Worm (Caenorhabditis elegans): ENCODE data around the gene R04A9.9.
A peak's percentile ranks its signal among the peaks of the same experiment; 100 is the strongest.

R04A9.9 gene

ce11 chrX:380505-380904 is 9.9 kb downstream of the R04A9.9 start, which contains the start of gene R04A9.3:
Gene R04A9.3, minus strand, starts transcription at chrX:380605.
- TF ChIP-seq C16A3.4 (tag; optimal IDR thresholded peaks at IDR 0.05): no peak
- TF ChIP-seq nhr-84 (tag; optimal IDR thresholded peaks at IDR 0.05): no peak
- no peak for TF ChIP-seq ceh-63 (GFP tag; optimal IDR thresholded peaks at IDR 0.05)
- TF ChIP-seq hlh-4 (tag; optimal IDR thresholded peaks at IDR 0.05): no peak
- no peak for TF ChIP-seq lin-39 (tag; optimal IDR thresholded peaks at IDR 0.05)
- no peak for TF ChIP-seq elt-3 (tag; optimal IDR thresholded peaks at IDR 0.05)

ce11 chrX:371761-372285 is 18.5 kb downstream of the R04A9.9 start, which contains the start of gene nrde-3:
Gene nrde-3, plus strand, starts transcription at chrX:372235.
- TF ChIP-seq unc-30 (tag; optimal IDR thresholded peaks at IDR 0.05) (no peak), rnt-1 (tag; optimal IDR thresholded peaks at IDR 0.05) (no peak), pqm-1 (tag; optimal IDR thresholded peaks at IDR 0.05) (no peak), nhr-90 (tag; optimal IDR thresholded peaks at IDR 0.05; ENCODE audit: poor library complexity) (no peak), pag-3 (tag; optimal IDR thresholded peaks at IDR 0.05; ENCODE audit: borderline replicate concordance, insufficient read depth) (no peak), skn-1 (tag; optimal IDR thresholded peaks at IDR 0.05) (no peak), ztf-4 (tag; optimal IDR thresholded peaks at IDR 0.05) (no peak), swsn-7 (tag; optimal IDR thresholded peaks at IDR 0.05) (no peak), nhr-237 (tag; optimal IDR thresholded peaks at IDR 0.05) (no peak), jun-1 (tag; optimal IDR thresholded peaks at IDR 0.05) (no peak), Y116A8C.19 (tag; optimal IDR thresholded peaks at IDR 0.05; ENCODE audit: borderline replicate concordance) (no peak), nhr-19 (GFP tag; conservative IDR thresholded peaks at IDR 0.05) (no peak), hlh-17 (GFP tag; optimal IDR thresholded peaks at IDR 0.05; ENCODE audit: borderline replicate concordance) (no peak), egl-13 (tag; optimal IDR thresholded peaks at IDR 0.05) (no peak), nhr-76 (tag; optimal IDR thresholded peaks at IDR 0.05) (no peak), unc-130 (tag; optimal IDR thresholded peaks at IDR 0.05) (no peak), pax-3 (tag; optimal IDR thresholded peaks at IDR 0.05) (no peak), sox-4 (tag; optimal IDR thresholded peaks at IDR 0.05) (no peak), tbx-2 (tag; optimal IDR thresholded peaks at IDR 0.05) (no peak), C04F5.9 (tag; optimal IDR thresholded peaks at IDR 0.05) (no peak)

ce11 chrX:369923-370322 is 20.4 kb downstream of the R04A9.9 start:
- TF ChIP-seq hlh-17 (GFP tag; optimal IDR thresholded peaks at IDR 0.05; ENCODE audit: borderline replicate concordance): no peak
- peak in 1 of 2 experiments; percentile 18 for TF ChIP-seq efl-1 (optimal IDR thresholded peaks at IDR 0.05)
- TF ChIP-seq efl-1 (GFP tag; optimal IDR thresholded peaks at IDR 0.05 in 1 of 2): peak in 1 of 2 experiments; percentile 42
- TF ChIP-seq skn-1 (tag; optimal IDR thresholded peaks at IDR 0.05): peak; percentile 25
- TF ChIP-seq fos-1 (tag; optimal IDR thresholded peaks at IDR 0.05): no peak
- no peak for TF ChIP-seq nhr-28 (tag; optimal IDR thresholded peaks at IDR 0.05)
- peak; percentile 10 for TF ChIP-seq mep-1 (tag; optimal IDR thresholded peaks at IDR 0.05)
- TF ChIP-seq irx-1 (tag; optimal IDR thresholded peaks at IDR 0.05): no peak
- no peak for TF ChIP-seq unc-30 (tag; optimal IDR thresholded peaks at IDR 0.05)

ce11 chrX:360479-360878 is 29.9 kb downstream of the R04A9.9 start, which contains the start of gene C04E7.5:
Gene C04E7.5, plus strand, starts transcription at chrX:360779.
- TF ChIP-seq xbp-1 (tag; optimal IDR thresholded peaks at IDR 0.05) (no peak), hlh-17 (GFP tag; optimal IDR thresholded peaks at IDR 0.05; ENCODE audit: borderline replicate concordance) (no peak), nhr-11 (tag; optimal IDR thresholded peaks at IDR 0.05) (no peak), F16B12.6 (tag; optimal IDR thresholded peaks at IDR 0.05) (no peak)

- TF ChIP-seq unc-30 (tag; optimal IDR thresholded peaks at IDR 0.05): no peak
- no peak for TF ChIP-seq nhr-11 (tag; optimal IDR thresholded peaks at IDR 0.05)
- TF ChIP-seq efl-1 (optimal IDR thresholded peaks at IDR 0.05): no peak
- peak in 1 of 2 experiments; percentile 42 for TF ChIP-seq efl-1 (GFP tag; optimal IDR thresholded peaks at IDR 0.05 in 1 of 2)
Observed at ce11 chrX:357792-358191, 32.6 kb downstream of the R04A9.9 start, which contains the start of gene C04E7.1. Gene C04E7.1, plus strand, starts transcription at chrX:358092.
